Fruit fly (Drosophila melanogaster) whole organism, pupa: ENCODE measurements at regions not wholly inside any gene's neighbourhood (a gene's known extent, or its start where the extent isn't known, plus 50 kb on each side); places are given as distances from the start of the nearest gene placed in this dataset.

Experiments used
- CG14655 ChIP-seq: fragments of 200-800 bp; sonication (Bioruptor generic); optimal IDR thresholded peaks from 3 replicates; lab custom pipeline; 2017; ENCODE audit warnings: mild to moderate bottlenecking, missing biosample characterization, missing genetic modification reagents, missing genetic modification characterization
- CG34367 ChIP-seq: fragments of 200-800 bp; sonication (Bioruptor generic); optimal IDR thresholded peaks from 2 replicates; lab custom pipeline; 2018; ENCODE audit warnings: missing biosample characterization, mild to moderate bottlenecking, missing genetic modification characterization
- CG8159 ChIP-seq: fragments of 200-800 bp; sonication (Bioruptor generic); optimal IDR thresholded peaks from 3 replicates; lab custom pipeline; 2018; ENCODE audit warnings: missing biosample characterization, mild to moderate bottlenecking, missing genetic modification characterization, moderate library complexity
- CG9948 ChIP-seq: fragments of 200-800 bp; sonication (Bioruptor generic); optimal IDR thresholded peaks from 2 replicates; lab custom pipeline; 2018; ENCODE audit warnings: missing biosample characterization, mild to moderate bottlenecking, missing genetic modification characterization, moderate library complexity
- Ets98B ChIP-seq: fragments of 200-800 bp; sonication (Bioruptor generic); IDR thresholded peaks from 2 replicates; pipeline ENCODE4 v1.3.6; 2022; ENCODE audit warnings: missing biosample characterization, missing genetic modification characterization
- gl ChIP-seq: fragments of 200-800 bp; sonication (Bioruptor generic); optimal IDR thresholded peaks from 2 replicates; lab custom pipeline; 2018; ENCODE audit warnings: missing biosample characterization, mild to moderate bottlenecking, missing genetic modification characterization

DNA sequence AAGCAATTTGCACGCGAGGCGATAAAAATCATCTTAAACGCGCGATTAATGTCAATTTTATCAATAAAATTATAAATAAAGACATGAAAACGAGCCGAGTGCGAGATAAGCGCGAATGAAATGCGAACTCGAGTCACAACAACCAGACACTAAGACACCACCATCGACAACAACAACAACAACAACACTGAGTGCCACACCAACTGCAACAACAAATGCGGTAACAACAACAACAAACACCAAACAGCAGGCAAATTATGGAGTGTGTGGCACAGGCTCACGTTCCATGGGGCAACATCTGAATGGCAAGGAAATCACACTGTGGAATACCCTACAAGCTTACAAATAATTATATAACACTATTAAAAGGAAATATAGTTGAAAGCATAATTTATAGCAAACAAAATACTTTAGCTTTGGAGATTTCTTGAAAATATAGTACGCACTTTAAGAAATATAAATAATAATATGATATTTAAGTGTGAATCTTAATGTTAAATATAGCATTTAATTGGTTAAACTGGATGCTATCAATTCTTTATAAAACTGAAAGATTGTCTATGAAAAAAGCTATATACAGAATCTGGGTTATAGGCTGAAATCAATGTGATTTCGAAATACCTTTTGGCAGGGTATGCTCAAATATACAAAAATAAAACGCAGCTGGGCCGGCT lies 65.7 kb downstream of the Ste12DOR start:
- TF ChIP-seq Ets98B (no peak), gl (tag; lab: Kevin White, UChicago) (no peak), CG9948 (tag; lab: Kevin White, UChicago) (peak; percentile 5), CG14655 (peak; percentile 30), CG34367 (tag; lab: Kevin White, UChicago) (no peak), CG8159 (tag; lab: Kevin White, UChicago) (peak; percentile 51)
